Fruit fly (Drosophila melanogaster) whole organism, embryonic: ENCODE measurements around the gene CG7656.

Experiments
- Asciz ChIP-seq: fragments of 200-800 bp; sonication (Bioruptor generic); optimal IDR thresholded peaks from 2 replicates; lab custom pipeline; 2017; ENCODE audit warnings: missing biosample characterization, mild to moderate bottlenecking, missing genetic modification characterization, missing genetic modification reagents
- CG10979 ChIP-seq: fragments of 200-800 bp; sonication (Bioruptor generic); optimal IDR thresholded peaks from 2 replicates; lab custom pipeline; 2018; ENCODE audit warnings: missing biosample characterization, mild to moderate bottlenecking, missing genetic modification characterization, moderate library complexity
- CG11504 ChIP-seq: fragments of 200-800 bp; sonication (Bioruptor generic); optimal IDR thresholded peaks from 3 replicates; lab custom pipeline; 2019; ENCODE audit warnings: missing biosample characterization, mild to moderate bottlenecking, missing genetic modification characterization, moderate library complexity
- CG14710 ChIP-seq: fragments of 200-800 bp; sonication (Bioruptor generic); optimal IDR thresholded peaks from 3 replicates; lab custom pipeline; 2019; ENCODE audit warnings: missing biosample characterization, mild to moderate bottlenecking, missing genetic modification characterization, moderate library complexity
- CG15601 ChIP-seq: fragments of 200-800 bp; sonication (Bioruptor generic); optimal IDR thresholded peaks from 3 replicates; lab custom pipeline; 2019; ENCODE audit warnings: missing biosample characterization, mild to moderate bottlenecking, missing genetic modification characterization, moderate library complexity
- CG17361 ChIP-seq: fragments of 200-800 bp; sonication (Bioruptor generic); IDR thresholded peaks from 3 replicates; pipeline ENCODE4 v1.3.6; 2022; ENCODE audit warnings: missing biosample characterization, missing genetic modification characterization
- CG31388 ChIP-seq: fragments of 200-800 bp; sonication (Bioruptor generic); optimal IDR thresholded peaks from 2 replicates; lab custom pipeline; 2016; ENCODE audit warnings: missing biosample characterization, missing genetic modification characterization
- CG31441 ChIP-seq: fragments of 200-800 bp; sonication (Bioruptor generic); IDR thresholded peaks from 2 replicates; pipeline ENCODE4 v1.3.6; 2022; ENCODE audit warnings: missing biosample characterization, missing genetic modification characterization
- CG4424 ChIP-seq: fragments of 200-800 bp; sonication (Bioruptor generic); optimal IDR thresholded peaks from 3 replicates; lab custom pipeline; 2016; ENCODE audit warnings: missing biosample characterization, missing genetic modification characterization
- D ChIP-seq, 2 experiments: fragments of 200-800 bp in 1 of 2; fragments of >200 bp in 1 of 2; sonication (Bioruptor generic) in 1 of 2; optimal IDR thresholded peaks; 2 replicates in 1 of 2; 3 replicates in 1 of 2; lab custom pipeline; 2017; ENCODE audit warnings: mild to moderate bottlenecking in 1 of 2, missing biosample characterization in 1 of 2, missing genetic modification characterization in 1 of 2, missing genetic modification reagents in 1 of 2
- Ets65A ChIP-seq: fragments of 200-800 bp; sonication (Bioruptor generic); peaks from one replicate; lab custom pipeline; 2016; ENCODE audit warnings: missing biosample characterization, missing genetic modification characterization
- Gug ChIP-seq: fragments of 200-800 bp; sonication (Bioruptor generic); IDR thresholded peaks from 4 replicates; pipeline ENCODE4 v1.3.6; 2022; ENCODE audit warnings: missing biosample characterization, missing genetic modification characterization
- H15 ChIP-seq: fragments of 200-800 bp; sonication (Bioruptor generic); IDR thresholded peaks from 3 replicates; pipeline ENCODE4 v1.3.6; 2022; ENCODE audit warnings: missing biosample characterization, missing genetic modification characterization
- Med ChIP-seq: fragments of 200-800 bp; sonication (Bioruptor generic); peaks from one replicate; lab custom pipeline; 2016; ENCODE audit warnings: missing biosample characterization, missing genetic modification characterization, mild to moderate bottlenecking, inconsistent platforms, moderate library complexity
- Mes4 ChIP-seq: fragments of 200-800 bp; sonication (Bioruptor generic); optimal IDR thresholded peaks from 2 replicates; lab custom pipeline; 2016; ENCODE audit warnings: missing biosample characterization, missing genetic modification characterization
- Opbp ChIP-seq: fragments of 200-800 bp; sonication (Bioruptor generic); IDR thresholded peaks from 3 replicates; pipeline ENCODE4 v1.3.6; 2022; ENCODE audit warnings: missing biosample characterization, missing genetic modification characterization; ENCODE audit not compliant: partially characterized antibody
- Optix ChIP-seq: fragments of 200-800 bp; sonication (Bioruptor generic); IDR thresholded peaks from 3 replicates; pipeline ENCODE4 v1.3.6; 2022; ENCODE audit warnings: missing biosample characterization, missing genetic modification characterization
- Sox100B ChIP-seq: fragments of 200-800 bp; sonication (Bioruptor generic); optimal IDR thresholded peaks from 3 replicates; lab custom pipeline; 2018; ENCODE audit warnings: missing biosample characterization, mild to moderate bottlenecking, missing genetic modification characterization
- Sry-β ChIP-seq: fragments of 200-800 bp; sonication (Bioruptor generic); optimal IDR thresholded peaks from 2 replicates; lab custom pipeline; 2018; ENCODE audit warnings: missing biosample characterization, mild to moderate bottlenecking, missing genetic modification characterization, moderate library complexity
- Tbp ChIP-seq: fragments of >200 bp; optimal IDR thresholded peaks from 2 replicates; lab custom pipeline; 2018; ENCODE audit warnings: missing biosample characterization, missing genetic modification characterization
- Trl ChIP-seq, 3 experiments: fragments of >200 bp in 2 of 3; fragments of 200-800 bp in 1 of 3; sonication (Bioruptor generic) in 1 of 3; optimal IDR thresholded peaks; 2 replicates in 1 of 3; 3 replicates in 2 of 3; lab custom pipeline; 2016 to 2017; ENCODE audit warnings: missing biosample characterization in 1 of 3, missing genetic modification characterization in 1 of 3
- Xrp1 ChIP-seq: fragments of 200-800 bp; sonication (Bioruptor generic); IDR thresholded peaks from 2 replicates; pipeline ENCODE4 v1.3.6; 2022; ENCODE audit warnings: missing biosample characterization, missing genetic modification characterization
- ac ChIP-seq: fragments of 200-800 bp; sonication (Bioruptor generic); optimal IDR thresholded peaks from 3 replicates; lab custom pipeline; 2017; ENCODE audit warnings: missing biosample characterization, mild to moderate bottlenecking, missing genetic modification characterization
- ara ChIP-seq: fragments of 200-800 bp; sonication (Bioruptor generic); IDR thresholded peaks from 2 replicates; pipeline ENCODE4 v1.3.6; 2022; ENCODE audit warnings: missing biosample characterization, missing genetic modification characterization
- ase ChIP-seq: fragments of 200-800 bp; sonication (Bioruptor generic); IDR thresholded peaks from 3 replicates; pipeline ENCODE4 v1.3.6; 2022; ENCODE audit warnings: missing biosample characterization, missing genetic modification characterization
- bcd ChIP-seq: fragments of 200-800 bp; sonication (Bioruptor generic); optimal IDR thresholded peaks from 2 replicates; lab custom pipeline; 2017; ENCODE audit warnings: missing biosample characterization, mild to moderate bottlenecking, missing genetic modification characterization
- bsh ChIP-seq, 2 experiments: fragments of 200-800 bp; sonication (Bioruptor generic); optimal IDR thresholded peaks; 2 replicates each; lab custom pipeline; 2017 to 2018; ENCODE audit warnings: mild to moderate bottlenecking in 2 of 2, missing biosample characterization in 2 of 2, missing genetic modification characterization in 2 of 2, moderate library complexity in 1 of 2
- ci ChIP-seq: fragments of 200-800 bp; sonication (Bioruptor generic); IDR thresholded peaks from 3 replicates; pipeline ENCODE4 v1.3.6; 2022; ENCODE audit warnings: missing biosample characterization, missing genetic modification characterization
- croc ChIP-seq: fragments of 200-800 bp; sonication (Bioruptor generic); conservative IDR thresholded peaks from 3 replicates; pipeline ENCODE4 v1.3.6; 2022; ENCODE audit warnings: missing biosample characterization, missing genetic modification characterization
- crol ChIP-seq: fragments of 200-800 bp; sonication (Bioruptor generic); IDR thresholded peaks from 2 replicates; pipeline ENCODE4 v1.3.6; 2022; ENCODE audit warnings: missing biosample characterization, missing genetic modification characterization
- dmrt99B ChIP-seq: fragments of 200-800 bp; sonication (Bioruptor generic); optimal IDR thresholded peaks from 2 replicates; lab custom pipeline; 2018; ENCODE audit warnings: missing biosample characterization, mild to moderate bottlenecking, missing genetic modification characterization, moderate library complexity
- fd64A ChIP-seq: fragments of 200-800 bp; sonication (Bioruptor generic); optimal IDR thresholded peaks from 3 replicates; lab custom pipeline; 2018; ENCODE audit warnings: missing biosample characterization, mild to moderate bottlenecking, missing genetic modification characterization
- gem ChIP-seq: fragments of 200-800 bp; sonication (Bioruptor generic); optimal IDR thresholded peaks from 2 replicates; lab custom pipeline; 2019; ENCODE audit warnings: missing biosample characterization, mild to moderate bottlenecking, missing genetic modification characterization, moderate library complexity
- kni ChIP-seq: fragments of 200-800 bp; sonication (Bioruptor generic); optimal IDR thresholded peaks from 3 replicates; lab custom pipeline; 2017; ENCODE audit warnings: mild to moderate bottlenecking, missing biosample characterization, missing genetic modification reagents, missing genetic modification characterization
- lab ChIP-seq: fragments of 200-800 bp; sonication (Bioruptor generic); optimal IDR thresholded peaks from 3 replicates; lab custom pipeline; 2017; ENCODE audit warnings: missing biosample characterization, missing genetic modification characterization, mild to moderate bottlenecking, moderate library complexity, missing genetic modification reagents
- lilli ChIP-seq: fragments of 200-800 bp; sonication (Bioruptor generic); optimal IDR thresholded peaks from 3 replicates; lab custom pipeline; 2016; ENCODE audit warnings: missing biosample characterization, missing genetic modification characterization
- lov ChIP-seq, 2 experiments: fragments of 200-800 bp in 1 of 2; fragments of >200 bp in 1 of 2; sonication (Bioruptor generic) in 1 of 2; IDR thresholded peaks in 1 of 2; optimal IDR thresholded peaks in 1 of 2; 2 replicates in 1 of 2; 3 replicates in 1 of 2; pipeline versions ENCODE4 v1.3.6 to Lab custom; 2017 to 2022; ENCODE audit warnings: missing biosample characterization in 1 of 2, missing genetic modification characterization in 1 of 2
- maf-S ChIP-seq: fragments of 200-800 bp; sonication (Bioruptor generic); optimal IDR thresholded peaks from 2 replicates; lab custom pipeline; 2016; ENCODE audit warnings: missing biosample characterization, missing genetic modification characterization
- phol ChIP-seq: fragments of 200-800 bp; sonication (Bioruptor generic); optimal IDR thresholded peaks from 3 replicates; lab custom pipeline; 2018; ENCODE audit warnings: missing biosample characterization, mild to moderate bottlenecking, missing genetic modification characterization, moderate library complexity
- ranshi ChIP-seq: fragments of 200-800 bp; sonication (Bioruptor generic); IDR thresholded peaks from 2 replicates; pipeline ENCODE4 v1.3.6; 2022; ENCODE audit warnings: missing biosample characterization, missing genetic modification characterization
- row ChIP-seq: fragments of 200-800 bp; sonication (Bioruptor generic); IDR thresholded peaks from 3 replicates; pipeline ENCODE4 v1.3.6; 2022; ENCODE audit warnings: missing biosample characterization, missing genetic modification characterization
- vvl ChIP-seq: fragments of 200-800 bp; sonication (Bioruptor generic); IDR thresholded peaks from 2 replicates; pipeline ENCODE4 v1.3.6; 2022; ENCODE audit warnings: missing biosample characterization, missing genetic modification characterization
- wor ChIP-seq: fragments of 200-800 bp; sonication (Bioruptor generic); IDR thresholded peaks from 2 replicates; pipeline ENCODE4 v1.3.6; 2022; ENCODE audit warnings: missing biosample characterization, missing genetic modification characterization
- zf30C ChIP-seq: fragments of 200-800 bp; sonication (Bioruptor generic); optimal IDR thresholded peaks from 3 replicates; lab custom pipeline; 2018; ENCODE audit warnings: missing biosample characterization, mild to moderate bottlenecking, missing genetic modification characterization

The CG7656 gene

DNA sequence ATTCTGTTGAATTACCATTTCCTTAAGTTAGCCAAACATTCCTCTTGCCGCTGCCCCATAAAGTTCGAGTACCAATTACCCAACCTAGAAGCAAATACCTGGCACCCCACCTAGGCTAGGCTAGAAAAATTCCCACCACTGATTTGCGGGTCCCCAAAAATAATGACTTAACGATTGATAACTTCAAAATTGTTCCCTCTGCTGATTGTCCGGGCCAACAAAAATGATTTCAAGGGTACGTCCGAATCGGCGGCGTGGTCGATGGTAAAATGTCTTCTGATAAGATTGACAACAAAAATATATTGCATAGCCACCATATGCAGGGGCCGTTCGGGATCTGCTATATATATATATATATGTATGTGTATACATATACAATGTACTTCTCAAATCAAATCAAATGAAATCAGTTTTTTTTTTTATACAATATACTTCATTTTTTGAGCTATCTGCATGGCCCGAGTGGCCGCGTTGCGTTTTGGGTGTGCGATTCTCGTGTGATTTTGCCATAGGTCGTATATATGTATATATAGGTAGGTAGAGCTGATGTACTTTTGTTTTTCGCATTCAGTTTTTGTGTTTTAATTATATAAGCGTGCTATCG, 40.7 kb downstream of the CG7656 start (continued):
- TF ChIP-seq lilli (GFP tag; lab: Kevin White, UChicago) (no peak), crol (no peak), bcd (no peak), Sry-β (GFP tag; lab: Kevin White, UChicago) (no peak)

- TF ChIP-seq Optix = no peak
- TF ChIP-seq Opbp (GFP tag; lab: Robert Waterston, UW) = 0 out of 3 replicates have a peak, but pooled peaks have one; percentile 12
- no peak for TF ChIP-seq Tbp (GFP tag; lab: Kevin White, UChicago)
- no peak for TF ChIP-seq ac (GFP tag; lab: Kevin White, UChicago)
- peak in 1 of 2 experiments; percentile 20 for TF ChIP-seq bsh (GFP tag; optimal IDR thresholded peaks at IDR 0.05; lab: Kevin White, UChicago)
- TF ChIP-seq Gug (GFP tag; lab: Robert Waterston, UW) = peak; percentile 16; the same call in 1 of the 4 replicates
- TF ChIP-seq CG14710 (tag; lab: Kevin White, UChicago) = peak; percentile 6
- peak; percentile 23 for TF ChIP-seq phol (tag; lab: Kevin White, UChicago)
- peak; percentile 21 for TF ChIP-seq CG11504 (tag; lab: Kevin White, UChicago)
- peak; percentile 8 for TF ChIP-seq CG10979 (tag; lab: Kevin White, UChicago)
- peak; percentile 20 for TF ChIP-seq dmrt99B (tag; lab: Kevin White, UChicago)
- TF ChIP-seq CG17361 = peak; percentile 41; the same call in 2 of the 3 replicates
- TF ChIP-seq ranshi (GFP tag; lab: Robert Waterston, UW) = 0 out of 2 replicates have a peak, but pooled peaks have one; percentile 6
- peak; percentile 15 for TF ChIP-seq CG4424 (GFP tag; lab: Kevin White, UChicago)
- TF ChIP-seq croc (GFP tag; lab: Robert Waterston, UW) = no peak
- TF ChIP-seq maf-S (GFP tag; lab: Kevin White, UChicago) = no peak
- TF ChIP-seq ci (GFP tag; lab: Robert Waterston, UW) = peak; percentile 46; the same call in 1 of the 3 replicates
- no peak for TF ChIP-seq Trl (optimal IDR thresholded peaks at IDR 0.05; lab: Kevin White, UChicago)
- no peak for TF ChIP-seq Trl (GFP tag; optimal IDR thresholded peaks at IDR 0.05; lab: Kevin White, UChicago)
- peak; percentile 19; the same call in 1 of the 2 replicates for TF ChIP-seq ara (GFP tag; lab: Robert Waterston, UW)
- peak; percentile 6 for TF ChIP-seq CG15601 (tag; lab: Kevin White, UChicago)
- no peak for TF ChIP-seq H15 (GFP tag; lab: Robert Waterston, UW)
- TF ChIP-seq Xrp1 (GFP tag; lab: Robert Waterston, UW) = peak; percentile 35
- TF ChIP-seq Sox100B = no peak
- 0 out of 3 replicates have a peak, but pooled peaks have one; percentile 10 for TF ChIP-seq row (GFP tag; lab: Robert Waterston, UW)
- no peak for TF ChIP-seq CG31388 (GFP tag; lab: Kevin White, UChicago)
- peak; percentile 26 for TF ChIP-seq Asciz (GFP tag; lab: Kevin White, UChicago)
- peak; percentile 17 for TF ChIP-seq kni (GFP tag; lab: Kevin White, UChicago)
- peak; percentile 12 for TF ChIP-seq lab (GFP tag; lab: Kevin White, UChicago)
- TF ChIP-seq Mes4 = no peak
- peak; percentile 4 for TF ChIP-seq gem
- no peak for TF ChIP-seq lov (optimal IDR thresholded peaks at IDR 0.05; lab: Kevin White, UChicago)
- TF ChIP-seq lov (GFP tag; IDR thresholded peaks at IDR 0.05; lab: Robert Waterston, UW) = 0 out of 3 replicates have a peak, but pooled peaks have one; percentile 32
- no peak for TF ChIP-seq D (optimal IDR thresholded peaks at IDR 0.05; lab: Kevin White, UChicago)
- peak; percentile 33 for TF ChIP-seq D (GFP tag; optimal IDR thresholded peaks at IDR 0.05; lab: Kevin White, UChicago)
- peak; percentile 60 for TF ChIP-seq Ets65A (GFP tag; lab: Kevin White, UChicago)
- TF ChIP-seq fd64A (GFP tag; lab: Kevin White, UChicago) = no peak
- TF ChIP-seq wor (GFP tag; lab: Robert Waterston, UW) = no peak
- peak; percentile 12; the same call in 1 of the 2 replicates for TF ChIP-seq vvl (GFP tag; lab: Robert Waterston, UW)
- 0 out of 2 replicates have a peak, but pooled peaks have one; percentile 17 for TF ChIP-seq CG31441 (GFP tag; lab: Robert Waterston, UW)
- TF ChIP-seq Med (GFP tag; lab: Kevin White, UChicago) = peak; percentile 3
- peak; percentile 45 for TF ChIP-seq zf30C (GFP tag; lab: Kevin White, UChicago)
- TF ChIP-seq ase (GFP tag; lab: Robert Waterston, UW) = 0 out of 3 replicates have a peak, but pooled peaks have one; percentile 26
Measured at dm6 chr3L:15544455-15545415, 43.2 kb downstream of the CG7656 start.
